Worm (Caenorhabditis elegans) whole organism, L2 larva: ENCODE measurements around the gene twf-2.

ENCODE experiments used
- C34F6.9 ChIP-seq: fragments of 150-350 bp; optimal IDR thresholded peaks from 2 replicates; lab custom pipeline; 2014; ENCODE audit warnings: missing biosample characterization, missing genetic modification characterization
- F13H6.1 ChIP-seq: sonication (generic microtip); optimal IDR thresholded peaks from 2 replicates; lab custom pipeline; 2016; ENCODE audit warnings: missing genetic modification characterization, missing compliant biosample characterization
- R02D3.7 ChIP-seq: fragments of 150-350 bp; optimal IDR thresholded peaks from 2 replicates; lab custom pipeline; 2014; ENCODE audit warnings: missing biosample characterization, missing genetic modification characterization
- Y55F3AM.14 ChIP-seq: fragments of 200-800 bp; sonication (Bioruptor generic); optimal IDR thresholded peaks from 2 replicates; lab custom pipeline; 2018; ENCODE audit warnings: mild to moderate bottlenecking, missing genetic modification characterization, missing compliant biosample characterization
- ZK546.5 ChIP-seq: sonication (generic microtip); optimal IDR thresholded peaks from 2 replicates; lab custom pipeline; 2017; ENCODE audit warnings: missing biosample characterization, missing genetic modification characterization
- alr-1 ChIP-seq: fragments of 150-350 bp; optimal IDR thresholded peaks from 2 replicates; lab custom pipeline; 2014; ENCODE audit warnings: missing biosample characterization, missing genetic modification characterization
- aly-2 ChIP-seq: fragments of 150-350 bp; optimal IDR thresholded peaks from 2 replicates; lab custom pipeline; 2014; ENCODE audit warnings: missing biosample characterization, missing genetic modification characterization
- ama-1 ChIP-seq: fragments of 150-350 bp; optimal IDR thresholded peaks from 2 replicates; lab custom pipeline; 2018; ENCODE audit warnings: inconsistent platforms
- blmp-1 ChIP-seq: sonication (generic microtip); optimal IDR thresholded peaks from 2 replicates; lab custom pipeline; 2017; ENCODE audit warnings: missing genetic modification characterization, mild to moderate bottlenecking, missing compliant biosample characterization, antibody characterized with exemption, moderate library complexity; ENCODE audit not compliant: insufficient read depth
- ceh-16 ChIP-seq: fragments of 150-350 bp; optimal IDR thresholded peaks from 2 replicates; lab custom pipeline; 2014; ENCODE audit warnings: missing biosample characterization, missing genetic modification characterization
- ceh-82 ChIP-seq: fragments of 150-350 bp; optimal IDR thresholded peaks from 2 replicates; lab custom pipeline; 2014; ENCODE audit warnings: missing biosample characterization, missing genetic modification characterization
- crh-2 ChIP-seq: sonication (generic microtip); optimal IDR thresholded peaks from 2 replicates; lab custom pipeline; 2017; ENCODE audit warnings: missing biosample characterization, missing genetic modification characterization
- dmd-4 ChIP-seq: sonication (generic microtip); optimal IDR thresholded peaks from 2 replicates; lab custom pipeline; 2017; ENCODE audit warnings: missing biosample characterization, missing genetic modification characterization
- egl-27 ChIP-seq: sonication (generic microtip); optimal IDR thresholded peaks from 3 replicates; lab custom pipeline; 2017; ENCODE audit warnings: missing biosample characterization, missing genetic modification reagents, missing genetic modification characterization
- elt-1 ChIP-seq: fragments of 150-350 bp; optimal IDR thresholded peaks from 2 replicates; lab custom pipeline; 2014; ENCODE audit warnings: missing biosample characterization, missing genetic modification characterization
- elt-3 ChIP-seq: sonication (generic microtip); optimal IDR thresholded peaks from 2 replicates; lab custom pipeline; 2017; ENCODE audit warnings: missing biosample characterization, missing genetic modification characterization
- fos-1 ChIP-seq: fragments of 150-350 bp; optimal IDR thresholded peaks from 2 replicates; lab custom pipeline; 2014; ENCODE audit warnings: missing biosample characterization, missing genetic modification characterization
- gmeb-1 ChIP-seq: fragments of 150-350 bp; optimal IDR thresholded peaks from 2 replicates; lab custom pipeline; 2014; ENCODE audit warnings: missing biosample characterization, missing genetic modification characterization
- lin-11 ChIP-seq: fragments of 150-350 bp; sonication (generic microtip); optimal IDR thresholded peaks from 2 replicates; lab custom pipeline; 2014; ENCODE audit warnings: missing biosample characterization, missing genetic modification characterization, inconsistent platforms, mixed read lengths
- lin-13 ChIP-seq: fragments of 150-350 bp; optimal IDR thresholded peaks from 2 replicates; lab custom pipeline; 2014; ENCODE audit warnings: missing biosample characterization, missing genetic modification reagents, missing genetic modification characterization
- lin-39 ChIP-seq: fragments of 150-350 bp; optimal IDR thresholded peaks from 2 replicates; lab custom pipeline; 2014; ENCODE audit warnings: missing biosample characterization, missing genetic modification reagents, missing genetic modification characterization
- lsy-2 ChIP-seq, 2 experiments: fragments of 150-350 bp in 1 of 2; sonication (generic microtip) in 1 of 2; optimal IDR thresholded peaks; 2 replicates each; lab custom pipeline; 2014 to 2017; ENCODE audit warnings: missing biosample characterization in 2 of 2, missing genetic modification characterization in 2 of 2
- mab-5 ChIP-seq: fragments of 150-350 bp; optimal IDR thresholded peaks from 2 replicates; lab custom pipeline; 2014; ENCODE audit warnings: missing biosample characterization, missing genetic modification characterization
- mbf-1 ChIP-seq: sonication (generic microtip); optimal IDR thresholded peaks from 2 replicates; lab custom pipeline; 2017; ENCODE audit warnings: missing biosample characterization, missing genetic modification characterization
- mdl-1 ChIP-seq, 2 experiments: fragments of 150-350 bp in 1 of 2; sonication (generic microtip) in 1 of 2; optimal IDR thresholded peaks; 2 replicates each; lab custom pipeline; 2017; ENCODE audit warnings: missing biosample characterization in 2 of 2, missing genetic modification characterization in 2 of 2
- nhr-10 ChIP-seq: sonication (generic microtip); optimal IDR thresholded peaks from 2 replicates; lab custom pipeline; 2017; ENCODE audit warnings: missing biosample characterization, missing genetic modification characterization
- nhr-11 ChIP-seq: fragments of 150-350 bp; optimal IDR thresholded peaks from 2 replicates; lab custom pipeline; 2014; ENCODE audit warnings: missing biosample characterization, missing genetic modification characterization
- nhr-12 ChIP-seq: fragments of 150-350 bp; optimal IDR thresholded peaks from 2 replicates; lab custom pipeline; 2014; ENCODE audit warnings: missing biosample characterization, missing genetic modification characterization
- nhr-129 ChIP-seq: fragments of 150-350 bp; optimal IDR thresholded peaks from 2 replicates; lab custom pipeline; 2014; ENCODE audit warnings: missing biosample characterization, missing genetic modification characterization
- nhr-21 ChIP-seq: fragments of 150-350 bp; optimal IDR thresholded peaks from 2 replicates; lab custom pipeline; 2014; ENCODE audit warnings: missing biosample characterization, missing genetic modification characterization
- nhr-23 ChIP-seq: fragments of 150-350 bp; optimal IDR thresholded peaks from 2 replicates; lab custom pipeline; 2014; ENCODE audit warnings: missing biosample characterization, missing genetic modification reagents, missing genetic modification characterization
- nhr-237 ChIP-seq: fragments of 150-350 bp; optimal IDR thresholded peaks from 2 replicates; lab custom pipeline; 2014; ENCODE audit warnings: missing biosample characterization, missing genetic modification characterization
- nhr-25 ChIP-seq: fragments of 150-350 bp; sonication (generic microtip); optimal IDR thresholded peaks from 3 replicates; lab custom pipeline; 2014; ENCODE audit warnings: missing biosample characterization, missing genetic modification characterization
- nhr-6 ChIP-seq: fragments of 150-350 bp; optimal IDR thresholded peaks from 2 replicates; lab custom pipeline; 2014; ENCODE audit warnings: missing biosample characterization, missing genetic modification characterization
- nhr-77 ChIP-seq: fragments of 150-350 bp; optimal IDR thresholded peaks from 2 replicates; lab custom pipeline; 2014; ENCODE audit warnings: missing biosample characterization, missing genetic modification characterization
- peb-1 ChIP-seq: fragments of 150-350 bp; optimal IDR thresholded peaks from 2 replicates; lab custom pipeline; 2014; ENCODE audit warnings: missing biosample characterization, missing genetic modification characterization
- sem-4 ChIP-seq: fragments of 150-350 bp; optimal IDR thresholded peaks from 2 replicates; lab custom pipeline; 2014; ENCODE audit warnings: missing biosample characterization, missing genetic modification reagents, missing genetic modification characterization
- skn-1 ChIP-seq: sonication (generic microtip); optimal IDR thresholded peaks from 2 replicates; lab custom pipeline; 2017; ENCODE audit warnings: missing biosample characterization, missing genetic modification characterization
- sma-3 ChIP-seq: sonication (generic microtip); optimal IDR thresholded peaks from 2 replicates; lab custom pipeline; 2016; ENCODE audit warnings: missing genetic modification reagents, missing genetic modification characterization, missing compliant biosample characterization
- sma-9 ChIP-seq, 2 experiments: fragments of 150-350 bp in 1 of 2; sonication (generic microtip) in 1 of 2; optimal IDR thresholded peaks; 2 replicates each; lab custom pipeline; 2014 to 2016; ENCODE audit warnings: missing genetic modification characterization in 2 of 2, mild to moderate bottlenecking in 1 of 2, missing biosample characterization in 1 of 2, missing compliant biosample characterization in 1 of 2, missing genetic modification reagents in 1 of 2, moderate library complexity in 1 of 2
- snpc-4 ChIP-seq: fragments of 150-350 bp; optimal IDR thresholded peaks from 2 replicates; lab custom pipeline; 2014; ENCODE audit warnings: missing biosample characterization, missing genetic modification characterization
- unc-39 ChIP-seq: fragments of 150-350 bp; optimal IDR thresholded peaks from 2 replicates; lab custom pipeline; 2014; ENCODE audit warnings: missing biosample characterization, missing genetic modification characterization
- unc-55 ChIP-seq: fragments of 150-350 bp; sonication (generic microtip); optimal IDR thresholded peaks from 3 replicates; lab custom pipeline; 2014; ENCODE audit warnings: missing biosample characterization, missing genetic modification reagents, missing genetic modification characterization
- unc-62 ChIP-seq: fragments of 150-350 bp; optimal IDR thresholded peaks from 2 replicates; lab custom pipeline; 2014; ENCODE audit warnings: missing biosample characterization, missing genetic modification reagents, missing genetic modification characterization
- zag-1 ChIP-seq: fragments of 150-350 bp; optimal IDR thresholded peaks from 2 replicates; lab custom pipeline; 2014; ENCODE audit warnings: missing biosample characterization, missing genetic modification characterization
- ztf-1 ChIP-seq: fragments of 200-800 bp; sonication (Bioruptor generic); conservative IDR thresholded peaks from 2 replicates; pipeline ENCODE4 v1.3.6; 2022; ENCODE audit warnings: missing genetic modification characterization, missing compliant biosample characterization
- ztf-11 ChIP-seq: sonication (generic microtip); optimal IDR thresholded peaks from 2 replicates; lab custom pipeline; 2017; ENCODE audit warnings: missing biosample characterization, missing genetic modification characterization
- ztf-4 ChIP-seq: fragments of 150-350 bp; optimal IDR thresholded peaks from 2 replicates; lab custom pipeline; 2014; ENCODE audit warnings: missing biosample characterization, missing genetic modification characterization

The twf-2 gene

DNA sequence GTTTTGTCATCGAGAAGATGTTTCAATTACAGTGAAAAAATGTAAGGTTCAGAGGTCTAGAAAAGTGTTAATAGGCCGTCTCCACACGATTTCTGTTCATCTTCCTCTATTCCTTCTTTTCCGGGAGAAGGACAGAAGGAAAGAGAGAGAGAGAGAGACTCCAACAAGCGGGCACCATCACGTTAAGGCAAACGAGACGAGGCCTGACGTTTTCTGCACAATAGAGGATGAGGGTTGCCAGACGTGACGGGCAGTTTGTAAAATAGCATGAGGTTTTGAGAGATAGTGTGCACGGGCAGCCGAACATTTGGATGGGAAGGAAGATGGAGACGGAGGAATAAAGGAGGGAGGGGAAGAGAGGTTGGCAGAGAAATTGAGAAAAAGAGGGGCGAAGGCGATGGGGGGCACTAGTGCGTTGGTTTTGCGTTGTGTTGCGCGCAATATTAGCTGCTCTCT is at the start of gene twf-2:
TSS of gene twf-2 (plus strand) at position 405 of the 456 bp plus-strand sequence.
- TF ChIP-seq unc-39 (tag; lab: Kevin White, UChicago) (no peak), ztf-4 (tag; lab: Kevin White, UChicago) (no peak), nhr-21 (peak; percentile 60), C34F6.9 (tag; lab: Kevin White, UChicago) (peak; percentile 78), zag-1 (tag; lab: Kevin White, UChicago) (peak; percentile 50), lin-13 (GFP tag; lab: Kevin White, UChicago) (peak; percentile 52), R02D3.7 (tag; lab: Kevin White, UChicago) (no peak), ZK546.5 (tag; lab: Kevin White, UChicago) (no peak), skn-1 (tag; lab: Kevin White, UChicago) (no peak), lin-11 (tag; lab: Kevin White, UChicago) (peak; percentile 50), nhr-10 (tag; lab: Kevin White, UChicago) (no peak), nhr-77 (tag; lab: Kevin White, UChicago) (no peak), lin-39 (tag; lab: Kevin White, UChicago) (no peak), sem-4 (tag; lab: Kevin White, UChicago) (peak; percentile 49), mdl-1 (tag; optimal IDR thresholded peaks at IDR 0.05; lab: Kevin White, UChicago) (peak; percentile 69 to 79), nhr-11 (tag; lab: Kevin White, UChicago) (no peak), nhr-25 (tag; lab: Kevin White, UChicago) (peak; percentile 55), nhr-6 (tag; lab: Kevin White, UChicago) (peak; percentile 64), mab-5 (peak; percentile 69), nhr-23 (tag; lab: Kevin White, UChicago) (no peak), nhr-129 (tag; lab: Kevin White, UChicago) (peak; percentile 82), unc-62 (no peak), crh-2 (peak; percentile 78), elt-1 (tag; lab: Kevin White, UChicago) (no peak), ama-1 (lab: Kevin White, UChicago) (no peak), ceh-16 (no peak), Y55F3AM.14 (GFP tag; lab: Kevin White, UChicago) (peak; percentile 48), sma-3 (GFP tag; lab: Kevin White, UChicago) (peak; percentile 63), dmd-4 (tag; lab: Kevin White, UChicago) (no peak), elt-3 (tag; lab: Kevin White, UChicago) (no peak), fos-1 (tag; lab: Kevin White, UChicago) (peak; percentile 66), sma-9 (GFP tag; optimal IDR thresholded peaks at IDR 0.05; lab: Kevin White, UChicago) (peak; percentile 83), sma-9 (tag; optimal IDR thresholded peaks at IDR 0.05; lab: Kevin White, UChicago) (no peak), F13H6.1 (tag; lab: Kevin White, UChicago) (peak; percentile 91), peb-1 (peak; percentile 27), snpc-4 (tag; lab: Kevin White, UChicago) (peak; percentile 71), aly-2 (tag; lab: Kevin White, UChicago) (no peak), lsy-2 (tag; optimal IDR thresholded peaks at IDR 0.05; lab: Kevin White, UChicago) (peak; percentile 34 to 74), nhr-237 (tag; lab: Kevin White, UChicago) (no peak), egl-27 (no peak), gmeb-1 (peak; percentile 60), blmp-1 (tag; lab: Kevin White, UChicago) (no peak), nhr-12 (tag; lab: Kevin White, UChicago) (no peak), mbf-1 (tag; lab: Kevin White, UChicago) (no peak), unc-55 (GFP tag; lab: Kevin White, UChicago) (peak; percentile 85), alr-1 (tag; lab: Kevin White, UChicago) (no peak), ceh-82 (no peak), ztf-1 (GFP tag; lab: Robert Waterston, UW) (no peak), ztf-11 (no peak)
